Worm (Caenorhabditis elegans) whole organism, L4 larva: ENCODE data around the gene sru-30.

ENCODE experiments used
- F44E2.7 ChIP-seq: fragments of 200-800 bp; sonication (Bioruptor generic); IDR thresholded peaks from 2 replicates; pipeline ENCODE4 v2.1.2; 2022; ENCODE audit warnings: missing genetic modification characterization, missing compliant biosample characterization
- duxl-1 ChIP-seq: sonication (generic microtip); optimal IDR thresholded peaks from 2 replicates; lab custom pipeline; 2016; ENCODE audit warnings: mild to moderate bottlenecking, missing genetic modification characterization, moderate library complexity, missing compliant biosample characterization; ENCODE audit not compliant: poor library complexity
- mdl-1 ChIP-seq, 2 experiments: fragments of 150-350 bp in 1 of 2; sonication (generic microtip) in 1 of 2; optimal IDR thresholded peaks; 2 replicates each; lab custom pipeline; 2014 to 2017; ENCODE audit warnings: missing biosample characterization in 2 of 2, missing genetic modification characterization in 2 of 2
- nhr-77 ChIP-seq: fragments of 150-350 bp; optimal IDR thresholded peaks from 2 replicates; lab custom pipeline; 2014; ENCODE audit warnings: missing biosample characterization, missing genetic modification characterization
- tra-1 ChIP-seq: fragments of 200-800 bp; sonication (Bioruptor generic); IDR thresholded peaks from 2 replicates; pipeline ENCODE4 v1.3.6; 2022; ENCODE audit warnings: missing genetic modification reagents, missing genetic modification characterization, missing compliant biosample characterization

ce11 chrV:9811154-9811553 is 2.5 kb upstream of the sru-30 start, which contains the start of gene sru-29:
- TF ChIP-seq mdl-1 (tag; optimal IDR thresholded peaks at IDR 0.05; lab: Kevin White, UChicago) (no peak), F44E2.7 (GFP tag; lab: Robert Waterston, UW) (no peak), duxl-1 (tag; lab: Kevin White, UChicago) (no peak), tra-1 (GFP tag; lab: Robert Waterston, UW) (no peak), nhr-77 (tag; lab: Kevin White, UChicago) (no peak)
